Fruit fly (Drosophila melanogaster) whole organism, embryonic: ENCODE results near the gene CG14072.
A peak's percentile ranks its signal among the peaks of the same experiment; 100 is the strongest.

Experiments used
- Abd-B ChIP-seq: fragments of 200-800 bp; sonication (Bioruptor generic); optimal IDR thresholded peaks from 2 replicates; lab custom pipeline; 2018; ENCODE audit warnings: missing biosample characterization, mild to moderate bottlenecking, missing genetic modification characterization, moderate library complexity
- Aef1 ChIP-seq: fragments of 200-800 bp; sonication (Bioruptor generic); IDR thresholded peaks from 3 replicates; pipeline ENCODE4 v1.3.6; 2022; ENCODE audit warnings: missing biosample characterization, missing genetic modification characterization
- CG10462 ChIP-seq: fragments of 200-800 bp; sonication (Bioruptor generic); optimal IDR thresholded peaks from 2 replicates; lab custom pipeline; 2016; ENCODE audit warnings: missing biosample characterization, missing genetic modification characterization
- CG11456 ChIP-seq: fragments of 200-800 bp; sonication (Bioruptor generic); IDR thresholded peaks from 3 replicates; pipeline ENCODE4 v1.3.6; 2022; ENCODE audit warnings: missing biosample characterization, missing genetic modification characterization
- CG1233 ChIP-seq: fragments of 200-800 bp; sonication (Bioruptor generic); optimal IDR thresholded peaks from 4 replicates; lab custom pipeline; 2018; ENCODE audit warnings: missing biosample characterization, mild to moderate bottlenecking, missing genetic modification characterization
- CG12769 ChIP-seq: fragments of 200-800 bp; sonication (Bioruptor generic); optimal IDR thresholded peaks from 2 replicates; lab custom pipeline; 2019; ENCODE audit warnings: missing biosample characterization, mild to moderate bottlenecking, missing genetic modification characterization, moderate library complexity
- CG12942 ChIP-seq: fragments of 200-800 bp; sonication (Bioruptor generic); optimal IDR thresholded peaks from 3 replicates; lab custom pipeline; 2016; ENCODE audit warnings: missing biosample characterization, missing genetic modification characterization
- CG17829 ChIP-seq: fragments of 200-800 bp; optimal IDR thresholded peaks from 2 replicates; lab custom pipeline; 2019; ENCODE audit warnings: missing biosample characterization, mild to moderate bottlenecking, missing genetic modification characterization, moderate library complexity
- CG31441 ChIP-seq: fragments of 200-800 bp; sonication (Bioruptor generic); IDR thresholded peaks from 2 replicates; pipeline ENCODE4 v1.3.6; 2022; ENCODE audit warnings: missing biosample characterization, missing genetic modification characterization
- CG3163 ChIP-seq: fragments of 200-800 bp; sonication (Bioruptor generic); optimal IDR thresholded peaks from 3 replicates; lab custom pipeline; 2016; ENCODE audit warnings: missing biosample characterization, missing genetic modification characterization
- CG4328 ChIP-seq: fragments of 200-800 bp; sonication (Bioruptor generic); optimal IDR thresholded peaks from 3 replicates; lab custom pipeline; 2017; ENCODE audit warnings: missing biosample characterization, missing genetic modification reagents, missing genetic modification characterization
- CG4404 ChIP-seq: fragments of 200-800 bp; sonication (Bioruptor generic); IDR thresholded peaks from 2 replicates; pipeline ENCODE4 v1.3.6; 2022; ENCODE audit warnings: missing biosample characterization, missing genetic modification characterization
- CG4707 ChIP-seq: fragments of 200-800 bp; sonication (Bioruptor generic); optimal IDR thresholded peaks from 2 replicates; lab custom pipeline; 2018; ENCODE audit warnings: missing biosample characterization, mild to moderate bottlenecking, missing genetic modification characterization, moderate library complexity
- CG6272 ChIP-seq: fragments of 200-800 bp; sonication (Bioruptor generic); IDR thresholded peaks from 2 replicates; pipeline ENCODE4 v1.3.6; 2022; ENCODE audit warnings: missing biosample characterization, missing genetic modification characterization
- CG7372 ChIP-seq: fragments of 200-800 bp; sonication (Bioruptor generic); IDR thresholded peaks from 2 replicates; pipeline ENCODE4 v1.3.6; 2022; ENCODE audit warnings: missing biosample characterization, missing genetic modification characterization
- CG7839 ChIP-seq: fragments of 200-800 bp; sonication (Bioruptor generic); optimal IDR thresholded peaks from 3 replicates; lab custom pipeline; 2018; ENCODE audit warnings: missing biosample characterization, mild to moderate bottlenecking, missing genetic modification characterization, moderate library complexity
- CG7928 ChIP-seq: fragments of 200-800 bp; sonication (Bioruptor generic); optimal IDR thresholded peaks from 2 replicates; lab custom pipeline; 2017; ENCODE audit warnings: missing biosample characterization, mild to moderate bottlenecking, missing genetic modification characterization
- Dek ChIP-seq: fragments of 200-800 bp; sonication (Bioruptor generic); optimal IDR thresholded peaks from 3 replicates; lab custom pipeline; 2019; ENCODE audit warnings: missing biosample characterization, mild to moderate bottlenecking, missing genetic modification characterization, moderate library complexity
- E2f2 ChIP-seq: fragments of 200-800 bp; sonication (Bioruptor generic); IDR thresholded peaks from 2 replicates; pipeline ENCODE4 v1.3.6; 2022; ENCODE audit warnings: missing biosample characterization, missing genetic modification characterization
- Eip74EF ChIP-seq, 2 experiments: fragments of 200-800 bp in 1 of 2; fragments of >200 bp in 1 of 2; sonication (Bioruptor generic) in 1 of 2; optimal IDR thresholded peaks; 2 replicates each; lab custom pipeline; 2017 to 2019; ENCODE audit warnings: missing biosample characterization in 2 of 2, missing genetic modification characterization in 2 of 2, mild to moderate bottlenecking in 1 of 2, moderate library complexity in 1 of 2
- GATAe ChIP-seq: fragments of 200-800 bp; sonication (Bioruptor generic); conservative IDR thresholded peaks from 2 replicates; pipeline ENCODE4 v1.3.6; 2022; ENCODE audit warnings: missing biosample characterization, missing genetic modification characterization
- HHEX ChIP-seq: fragments of 200-800 bp; sonication (Bioruptor generic); optimal IDR thresholded peaks from 3 replicates; lab custom pipeline; 2017; ENCODE audit warnings: missing biosample characterization, mild to moderate bottlenecking, missing genetic modification characterization, missing genetic modification reagents
- HmgD ChIP-seq: fragments of 200-800 bp; sonication (Bioruptor generic); optimal IDR thresholded peaks from 3 replicates; lab custom pipeline; 2016; ENCODE audit warnings: missing biosample characterization, missing genetic modification characterization
- Hmr ChIP-seq: fragments of 200-800 bp; sonication (Bioruptor generic); optimal IDR thresholded peaks from 3 replicates; lab custom pipeline; 2017; ENCODE audit warnings: mild to moderate bottlenecking, missing biosample characterization, missing genetic modification reagents, missing genetic modification characterization
- Hsf ChIP-seq: fragments of 200-800 bp; sonication (Bioruptor generic); optimal IDR thresholded peaks from 3 replicates; lab custom pipeline; 2016; ENCODE audit warnings: missing biosample characterization, missing genetic modification characterization
- NfI ChIP-seq: fragments of 200-800 bp; sonication (Bioruptor generic); optimal IDR thresholded peaks from 3 replicates; lab custom pipeline; 2018; ENCODE audit warnings: missing biosample characterization, mild to moderate bottlenecking, missing genetic modification characterization, moderate library complexity
- Optix ChIP-seq: fragments of 200-800 bp; sonication (Bioruptor generic); IDR thresholded peaks from 3 replicates; pipeline ENCODE4 v1.3.6; 2022; ENCODE audit warnings: missing biosample characterization, missing genetic modification characterization
- Xrp1 ChIP-seq: fragments of 200-800 bp; sonication (Bioruptor generic); IDR thresholded peaks from 2 replicates; pipeline ENCODE4 v1.3.6; 2022; ENCODE audit warnings: missing biosample characterization, missing genetic modification characterization
- ac ChIP-seq: fragments of 200-800 bp; sonication (Bioruptor generic); optimal IDR thresholded peaks from 3 replicates; lab custom pipeline; 2017; ENCODE audit warnings: missing biosample characterization, mild to moderate bottlenecking, missing genetic modification characterization
- bcd ChIP-seq: fragments of 200-800 bp; sonication (Bioruptor generic); optimal IDR thresholded peaks from 2 replicates; lab custom pipeline; 2017; ENCODE audit warnings: missing biosample characterization, mild to moderate bottlenecking, missing genetic modification characterization
- ci ChIP-seq: fragments of 200-800 bp; sonication (Bioruptor generic); IDR thresholded peaks from 3 replicates; pipeline ENCODE4 v1.3.6; 2022; ENCODE audit warnings: missing biosample characterization, missing genetic modification characterization
- dm ChIP-seq: fragments of 200-800 bp; sonication (Bioruptor generic); optimal IDR thresholded peaks from 3 replicates; lab custom pipeline; 2016; ENCODE audit warnings: missing biosample characterization, missing genetic modification characterization
- fd102C ChIP-seq: fragments of 200-800 bp; sonication (Bioruptor generic); optimal IDR thresholded peaks from 2 replicates; lab custom pipeline; 2018; ENCODE audit warnings: missing biosample characterization, mild to moderate bottlenecking, missing genetic modification characterization, moderate library complexity
- fru ChIP-seq: fragments of >200 bp; optimal IDR thresholded peaks from 2 replicates; lab custom pipeline; 2017
- ftz-f1 ChIP-seq: fragments of 200-800 bp; sonication (Bioruptor generic); optimal IDR thresholded peaks from 2 replicates; lab custom pipeline; 2016; ENCODE audit warnings: missing biosample characterization, missing genetic modification characterization
- gem ChIP-seq: fragments of 200-800 bp; sonication (Bioruptor generic); optimal IDR thresholded peaks from 2 replicates; lab custom pipeline; 2019; ENCODE audit warnings: missing biosample characterization, mild to moderate bottlenecking, missing genetic modification characterization, moderate library complexity
- gfzf ChIP-seq: fragments of 200-800 bp; sonication (Bioruptor generic); optimal IDR thresholded peaks from 2 replicates; lab custom pipeline; 2016; ENCODE audit warnings: missing biosample characterization, mild to moderate bottlenecking, missing genetic modification characterization, moderate library complexity
- lov ChIP-seq, 2 experiments: fragments of 200-800 bp in 1 of 2; fragments of >200 bp in 1 of 2; sonication (Bioruptor generic) in 1 of 2; IDR thresholded peaks in 1 of 2; optimal IDR thresholded peaks in 1 of 2; 2 replicates in 1 of 2; 3 replicates in 1 of 2; pipeline versions ENCODE4 v1.3.6 to Lab custom; 2017 to 2022; ENCODE audit warnings: missing biosample characterization in 1 of 2, missing genetic modification characterization in 1 of 2
- mld ChIP-seq: fragments of 200-800 bp; sonication (Bioruptor generic); IDR thresholded peaks from 3 replicates; pipeline ENCODE4 v1.3.6; 2022; ENCODE audit warnings: missing biosample characterization, missing genetic modification characterization; ENCODE audit not compliant: partially characterized antibody
- nerfin-1 ChIP-seq: fragments of 200-800 bp; sonication (Bioruptor generic); optimal IDR thresholded peaks from 3 replicates; lab custom pipeline; 2019; ENCODE audit warnings: missing biosample characterization, mild to moderate bottlenecking, missing genetic modification characterization, moderate library complexity
- odd ChIP-seq: fragments of 200-800 bp; sonication (Bioruptor generic); optimal IDR thresholded peaks from 2 replicates; lab custom pipeline; 2017; ENCODE audit warnings: missing biosample characterization, mild to moderate bottlenecking, missing genetic modification characterization
- onecut ChIP-seq: fragments of 200-800 bp; sonication (Bioruptor generic); IDR thresholded peaks from 2 replicates; pipeline ENCODE4 v1.3.6; 2022; ENCODE audit warnings: missing biosample characterization, missing genetic modification characterization
- pb ChIP-seq: fragments of 200-800 bp; sonication (Bioruptor generic); optimal IDR thresholded peaks from 3 replicates; lab custom pipeline; 2016; ENCODE audit warnings: missing biosample characterization, missing genetic modification characterization
- peb ChIP-seq: fragments of 200-800 bp; sonication (Bioruptor generic); IDR thresholded peaks from 2 replicates; pipeline ENCODE4 v1.3.6; 2022; ENCODE audit warnings: missing biosample characterization, missing genetic modification characterization
- rib ChIP-seq: fragments of 200-800 bp; sonication (Bioruptor generic); IDR thresholded peaks from 2 replicates; pipeline ENCODE4 v1.3.6; 2022; ENCODE audit warnings: missing biosample characterization, missing genetic modification characterization
- sima ChIP-seq: fragments of 200-800 bp; sonication (Bioruptor generic); optimal IDR thresholded peaks from 2 replicates; lab custom pipeline; 2016; ENCODE audit warnings: missing biosample characterization, missing genetic modification characterization
- slp2 ChIP-seq: fragments of 200-800 bp; sonication (Bioruptor generic); optimal IDR thresholded peaks from 2 replicates; lab custom pipeline; 2016; ENCODE audit warnings: missing biosample characterization, missing genetic modification characterization
- sug ChIP-seq: fragments of 200-800 bp; optimal IDR thresholded peaks from 2 replicates; lab custom pipeline; 2019; ENCODE audit warnings: missing biosample characterization, mild to moderate bottlenecking, missing genetic modification characterization, moderate library complexity
- tx ChIP-seq: fragments of 200-800 bp; sonication (Bioruptor generic); optimal IDR thresholded peaks from 2 replicates; lab custom pipeline; 2016; ENCODE audit warnings: missing biosample characterization, missing genetic modification characterization
- vnd ChIP-seq: fragments of 200-800 bp; sonication (Bioruptor generic); IDR thresholded peaks from 3 replicates; pipeline ENCODE4 v1.3.6; 2022; ENCODE audit warnings: missing biosample characterization, missing genetic modification characterization; ENCODE audit not compliant: partially characterized antibody
- zen ChIP-seq: fragments of 200-800 bp; sonication (Bioruptor generic); optimal IDR thresholded peaks from 3 replicates; lab custom pipeline; 2018; ENCODE audit warnings: missing biosample characterization, mild to moderate bottlenecking, missing genetic modification characterization, moderate library complexity

CG14072 gene

dm6 chr2L:10964493-10964892 is 28.0 kb downstream of the CG14072 start (continued):
- peak; percentile 16 for TF ChIP-seq Hmr (GFP tag; lab: Kevin White, UChicago)
- TF ChIP-seq dm (GFP tag; lab: Kevin White, UChicago): peak; percentile 4
- TF ChIP-seq CG11456 (GFP tag; lab: Robert Waterston, UW): no peak
- TF ChIP-seq CG17829: peak; percentile 61
- TF ChIP-seq slp2 (GFP tag; lab: Kevin White, UChicago): no peak
- TF ChIP-seq onecut: 0 out of 2 replicates have a peak, but pooled peaks have one; percentile 18
- no peak for TF ChIP-seq peb (GFP tag; lab: Robert Waterston, UW)
- TF ChIP-seq mld (GFP tag; lab: Robert Waterston, UW): no peak
- TF ChIP-seq Eip74EF (GFP tag; optimal IDR thresholded peaks at IDR 0.05; lab: Kevin White, UChicago): peak in 1 of 2 experiments; percentile 92
- TF ChIP-seq Optix (GFP tag; lab: Robert Waterston, UW): no peak
- TF ChIP-seq CG12769 (tag; lab: Kevin White, UChicago): peak; percentile 2
- 0 out of 2 replicates have a peak, but pooled peaks have one; percentile 28 for TF ChIP-seq CG31441 (GFP tag; lab: Robert Waterston, UW)
- TF ChIP-seq ac (GFP tag; lab: Kevin White, UChicago): no peak
- peak; percentile 8; the same call in 1 of the 2 replicates for TF ChIP-seq Xrp1 (GFP tag; lab: Robert Waterston, UW)
- TF ChIP-seq ftz-f1: no peak
- TF ChIP-seq CG4328 (GFP tag; lab: Kevin White, UChicago): no peak
- no peak for TF ChIP-seq bcd
- peak; percentile 33 for TF ChIP-seq gem (tag; lab: Kevin White, UChicago)
- TF ChIP-seq CG6272 (GFP tag; lab: Robert Waterston, UW): no peak
- TF ChIP-seq sima (GFP tag; lab: Kevin White, UChicago): no peak
- no peak for TF ChIP-seq CG7372 (GFP tag; lab: Robert Waterston, UW)
- TF ChIP-seq CG10462: no peak
- TF ChIP-seq odd (GFP tag; lab: Kevin White, UChicago): no peak
- TF ChIP-seq pb: no peak
- peak; percentile 9 for TF ChIP-seq sug (tag; lab: Kevin White, UChicago)
- peak; percentile 30 for TF ChIP-seq CG1233 (GFP tag; lab: Kevin White, UChicago)
- peak; percentile 52 for TF ChIP-seq HmgD (GFP tag; lab: Kevin White, UChicago)
- TF ChIP-seq GATAe: no peak
- TF ChIP-seq CG4404 (GFP tag; lab: Robert Waterston, UW): no peak
- peak; percentile 32 for TF ChIP-seq nerfin-1
- no peak for TF ChIP-seq CG3163 (GFP tag; lab: Kevin White, UChicago)
- no peak for TF ChIP-seq CG4707 (GFP tag; lab: Kevin White, UChicago)
- peak; percentile 36 for TF ChIP-seq NfI (GFP tag; lab: Kevin White, UChicago)
- TF ChIP-seq HHEX (GFP tag; lab: Kevin White, UChicago): no peak
- no peak for TF ChIP-seq gfzf (GFP tag; lab: Kevin White, UChicago)
- TF ChIP-seq tx (GFP tag; lab: Kevin White, UChicago): no peak
- peak; percentile 42; the same call in 1 of the 3 replicates for TF ChIP-seq ci (GFP tag; lab: Robert Waterston, UW)
- peak; percentile 32 for TF ChIP-seq Abd-B (GFP tag; lab: Kevin White, UChicago)
- peak; percentile 57; the same call in 1 of the 3 replicates for TF ChIP-seq Aef1 (GFP tag; lab: Robert Waterston, UW)
- peak; percentile 4 for TF ChIP-seq Hsf (GFP tag; lab: Kevin White, UChicago)
- no peak for TF ChIP-seq rib
- no peak for TF ChIP-seq CG12942 (GFP tag; lab: Kevin White, UChicago)
- TF ChIP-seq CG7839 (tag; lab: Kevin White, UChicago): peak; percentile 31
- no peak; the same call in 1 of the 2 replicates for TF ChIP-seq E2f2 (GFP tag; lab: Robert Waterston, UW)
- no peak for TF ChIP-seq Dek
- no peak for TF ChIP-seq fd102C (GFP tag; lab: Kevin White, UChicago)
- peak; percentile 59 for TF ChIP-seq zen (tag; lab: Kevin White, UChicago)
- no peak for TF ChIP-seq fru (lab: Kevin White, UChicago)
- no peak for TF ChIP-seq lov (optimal IDR thresholded peaks at IDR 0.05; lab: Kevin White, UChicago)
- 0 out of 3 replicates have a peak, but pooled peaks have one; percentile 49 for TF ChIP-seq lov (GFP tag; IDR thresholded peaks at IDR 0.05; lab: Robert Waterston, UW)
- TF ChIP-seq vnd: no peak
- no peak for TF ChIP-seq CG7928 (GFP tag; lab: Kevin White, UChicago)
